Fruit fly (Drosophila melanogaster): ENCODE measurements around the gene CG34300.

DNA sequence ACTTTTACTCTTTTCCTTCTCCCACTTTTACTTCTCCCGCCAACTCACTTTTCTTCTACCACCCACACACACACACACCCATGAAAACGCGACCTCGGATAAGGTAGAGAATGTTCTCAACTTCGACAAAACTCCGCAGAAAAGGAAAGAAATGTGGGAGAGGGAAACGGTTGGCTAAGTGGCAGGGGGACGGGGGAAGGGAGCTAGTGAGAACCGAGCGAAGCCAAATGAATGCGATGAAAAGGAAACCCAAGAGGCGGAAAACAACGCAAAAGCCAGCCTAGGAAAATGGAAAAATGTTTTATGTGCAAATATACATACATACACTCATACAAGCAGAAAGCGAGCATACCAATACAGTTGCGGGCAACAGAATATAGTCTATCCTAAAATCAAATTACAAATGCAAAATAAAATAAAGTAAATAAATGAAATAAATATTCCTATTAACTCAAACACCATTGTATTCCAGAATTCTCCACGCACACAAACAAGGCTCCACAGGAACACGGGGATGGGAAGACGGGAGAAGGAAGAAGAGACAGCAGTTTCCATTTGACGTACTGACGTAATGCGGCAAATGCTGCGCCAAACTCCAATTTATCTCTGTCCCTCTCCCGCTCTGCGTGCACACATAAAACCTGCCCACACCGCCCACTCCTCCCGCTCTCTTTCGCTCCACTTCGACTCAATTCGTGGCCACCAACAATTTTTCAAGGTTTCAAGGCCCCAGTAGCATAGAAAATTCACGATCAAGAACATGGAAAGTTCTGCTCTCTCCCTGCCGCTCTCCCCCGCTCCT is 35.9 kb downstream of the CG34300 start:
- TF ChIP-seq CTCF (optimal IDR thresholded peaks at IDR 0.05) = no peak
- no peak for TF ChIP-seq CG8478 (optimal IDR thresholded peaks at IDR 0.05)

Measured in S2 (cell line).